Fruit fly (Drosophila melanogaster) whole organism, wandering third instar larva: Measurements from ENCODE around the gene Phs.

ENCODE experiments used
- Abd-B ChIP-seq: fragments of >200 bp; optimal IDR thresholded peaks from 2 replicates; lab custom pipeline; 2017; ENCODE audit warnings: missing biosample characterization, missing genetic modification characterization
- CG32264 ChIP-seq: fragments of 200-800 bp; sonication (Bioruptor generic); optimal IDR thresholded peaks from 2 replicates; lab custom pipeline; 2016; ENCODE audit warnings: missing biosample characterization, missing genetic modification characterization
- CrebA ChIP-seq: fragments of 200-800 bp; sonication (Bioruptor generic); optimal IDR thresholded peaks from 2 replicates; lab custom pipeline; 2016; ENCODE audit warnings: missing biosample characterization, mild to moderate bottlenecking, missing genetic modification characterization, borderline replicate concordance
- Dfd ChIP-seq: fragments of >200 bp; optimal IDR thresholded peaks from 2 replicates; lab custom pipeline; 2017; ENCODE audit warnings: missing biosample characterization, missing genetic modification characterization
- Dif ChIP-seq: fragments of 200-275, 200-300 bp; sonication (Bioruptor generic); optimal IDR thresholded peaks from 2 replicates; lab custom pipeline; 2018; ENCODE audit warnings: missing biosample characterization, missing genetic modification characterization; ENCODE audit not compliant: partially characterized antibody
- Hnf4 ChIP-seq: fragments of 200-800 bp; sonication (Bioruptor generic); optimal IDR thresholded peaks from 2 replicates; lab custom pipeline; 2016; ENCODE audit warnings: missing biosample characterization, mild to moderate bottlenecking, missing genetic modification characterization
- Hr83 ChIP-seq: fragments of 200-300 bp; sonication (Bioruptor generic); optimal IDR thresholded peaks from 2 replicates; lab custom pipeline; 2016; ENCODE audit warnings: missing biosample characterization, mild to moderate bottlenecking, missing genetic modification characterization, moderate library complexity; ENCODE audit not compliant: poor library complexity, severe bottlenecking
- Jra ChIP-seq: sonication (Bioruptor generic); optimal IDR thresholded peaks from 2 replicates; lab custom pipeline; 2016; ENCODE audit warnings: missing biosample characterization, missing genetic modification characterization
- Mio ChIP-seq: sonication (Bioruptor generic); optimal IDR thresholded peaks from 2 replicates; lab custom pipeline; 2016; ENCODE audit warnings: missing biosample characterization, missing genetic modification characterization
- Myc ChIP-seq: fragments of >200 bp; optimal IDR thresholded peaks from 2 replicates; lab custom pipeline; 2017
- OdsH ChIP-seq: fragments of 200-800 bp; sonication (Bioruptor generic); optimal IDR thresholded peaks from 2 replicates; lab custom pipeline; 2016; ENCODE audit warnings: missing biosample characterization, mild to moderate bottlenecking, missing genetic modification characterization
- Rel ChIP-seq, 2 experiments: fragments of 200-800 bp; sonication (Bioruptor generic) in 1 of 2; optimal IDR thresholded peaks; 2 replicates in 1 of 2; 3 replicates in 1 of 2; lab custom pipeline; 2016 to 2019; ENCODE audit warnings: mild to moderate bottlenecking in 2 of 2, missing biosample characterization in 2 of 2, missing genetic modification characterization in 2 of 2, moderate library complexity in 1 of 2
- Sp1 ChIP-seq: fragments of 200-800 bp; sonication (Bioruptor generic); optimal IDR thresholded peaks from 3 replicates; lab custom pipeline; 2019; ENCODE audit warnings: missing biosample characterization, mild to moderate bottlenecking, missing genetic modification characterization, moderate library complexity
- Vsx2 ChIP-seq: fragments of 200-300, 225-300 bp; sonication (Bioruptor generic); optimal IDR thresholded peaks from 2 replicates; lab custom pipeline; 2018; ENCODE audit warnings: missing biosample characterization, missing genetic modification characterization; ENCODE audit not compliant: partially characterized antibody
- br ChIP-seq: fragments of 200-800 bp; sonication (Bioruptor generic); optimal IDR thresholded peaks from 2 replicates; lab custom pipeline; 2016; ENCODE audit warnings: missing biosample characterization, missing genetic modification characterization
- brk ChIP-seq: fragments of 200-800 bp; sonication (Bioruptor generic); optimal IDR thresholded peaks from 2 replicates; lab custom pipeline; 2016; ENCODE audit warnings: missing biosample characterization, mild to moderate bottlenecking, missing genetic modification characterization
- dsf ChIP-seq: sonication (Bioruptor generic); optimal IDR thresholded peaks from 2 replicates; lab custom pipeline; 2016; ENCODE audit warnings: missing biosample characterization, missing genetic modification characterization, borderline replicate concordance
- fru ChIP-seq: fragments of 200-800 bp; sonication (Bioruptor generic); optimal IDR thresholded peaks from 3 replicates; lab custom pipeline; 2016; ENCODE audit warnings: missing biosample characterization, mild to moderate bottlenecking, missing genetic modification characterization
- h ChIP-seq: fragments of 200-800 bp; sonication (Bioruptor generic); optimal IDR thresholded peaks from 3 replicates; lab custom pipeline; 2016; ENCODE audit warnings: missing biosample characterization, mild to moderate bottlenecking, missing genetic modification characterization
- jim ChIP-seq: fragments of 175-275, 200-325 bp; sonication (Bioruptor generic); optimal IDR thresholded peaks from 2 replicates; lab custom pipeline; 2016; ENCODE audit warnings: missing biosample characterization, mild to moderate bottlenecking, missing genetic modification characterization
- lola ChIP-seq: fragments of >200 bp; optimal IDR thresholded peaks from 2 replicates; lab custom pipeline; 2017; ENCODE audit warnings: missing biosample characterization, missing genetic modification characterization
- pan ChIP-seq: fragments of >200 bp; optimal IDR thresholded peaks from 2 replicates; lab custom pipeline; 2017
- psq ChIP-seq: fragments of 200-800 bp; sonication (Bioruptor generic); optimal IDR thresholded peaks from 3 replicates; lab custom pipeline; 2017; ENCODE audit warnings: missing biosample characterization, mild to moderate bottlenecking, missing genetic modification characterization, moderate library complexity
- rgr ChIP-seq: fragments of 200-800 bp; sonication (Bioruptor generic); optimal IDR thresholded peaks from 3 replicates; lab custom pipeline; 2016; ENCODE audit warnings: missing biosample characterization, mild to moderate bottlenecking, missing genetic modification characterization
- sage ChIP-seq: fragments of 200-800 bp; sonication (Bioruptor generic); optimal IDR thresholded peaks from 2 replicates; lab custom pipeline; 2016; ENCODE audit warnings: missing biosample characterization, mild to moderate bottlenecking, missing genetic modification characterization
- sv ChIP-seq: fragments of 200-800 bp; sonication (Bioruptor generic); optimal IDR thresholded peaks from 3 replicates; lab custom pipeline; 2016; ENCODE audit warnings: missing biosample characterization, missing genetic modification characterization
- tai ChIP-seq: sonication (Bioruptor generic); optimal IDR thresholded peaks from 2 replicates; lab custom pipeline; 2016; ENCODE audit warnings: missing biosample characterization, missing genetic modification characterization
- woc ChIP-seq: sonication (Bioruptor generic); optimal IDR thresholded peaks from 2 replicates; lab custom pipeline; 2016; ENCODE audit warnings: missing biosample characterization, mild to moderate bottlenecking, missing genetic modification characterization

Phs gene

dm6 chr3L:15595175-15595724 is 24.5 kb upstream of the Phs start:
- TF ChIP-seq Sp1 (GFP tag; lab: Kevin White, UChicago) (no peak), br (GFP tag; lab: Kevin White, UChicago) (no peak), Mio (GFP tag; lab: Kevin White, UChicago) (no peak), brk (GFP tag; lab: Kevin White, UChicago) (no peak), Dif (no peak), Hr83 (GFP tag; lab: Kevin White, UChicago) (no peak), dsf (no peak), Hnf4 (GFP tag; lab: Kevin White, UChicago) (no peak), Abd-B (GFP tag; lab: Kevin White, UChicago) (no peak), fru (GFP tag; lab: Kevin White, UChicago) (no peak), lola (GFP tag; lab: Kevin White, UChicago) (no peak)

dm6 chr3L:15595980-15596379 is 23.7 kb upstream of the Phs start:
- TF ChIP-seq Hnf4 (GFP tag; lab: Kevin White, UChicago) (no peak), br (GFP tag; lab: Kevin White, UChicago) (no peak), Jra (no peak), lola (GFP tag; lab: Kevin White, UChicago) (no peak)

- TF ChIP-seq CG32264 (GFP tag; lab: Kevin White, UChicago) = no peak
- TF ChIP-seq Dfd = no peak
- TF ChIP-seq jim (GFP tag; lab: Kevin White, UChicago) = no peak
- no peak for TF ChIP-seq psq (GFP tag; lab: Kevin White, UChicago)
- no peak for TF ChIP-seq sage (GFP tag; lab: Kevin White, UChicago)
- TF ChIP-seq woc (GFP tag; lab: Kevin White, UChicago) = no peak
- peak; percentile 12 for TF ChIP-seq h (GFP tag; lab: Kevin White, UChicago)
- TF ChIP-seq tai = no peak
- TF ChIP-seq Rel (GFP tag; optimal IDR thresholded peaks at IDR 0.05; lab: Kevin White, UChicago) = no peak
- peak; percentile 63 for TF ChIP-seq Rel (tag; optimal IDR thresholded peaks at IDR 0.05; lab: Kevin White, UChicago)
- TF ChIP-seq CrebA (GFP tag; lab: Kevin White, UChicago) = no peak
- TF ChIP-seq Sp1 (GFP tag; lab: Kevin White, UChicago) = peak; percentile 17
- TF ChIP-seq rgr (GFP tag; lab: Kevin White, UChicago) = peak; percentile 17
- TF ChIP-seq OdsH (GFP tag; lab: Kevin White, UChicago) = no peak
Measured at dm6 chr3L:15597037-15597785, 22.5 kb upstream of the Phs start.

dm6 chr3L:15597945-15598344 is 21.8 kb upstream of the Phs start:
- TF ChIP-seq Jra (no peak), CrebA (GFP tag; lab: Kevin White, UChicago) (no peak), Hnf4 (GFP tag; lab: Kevin White, UChicago) (no peak)

- no peak for TF ChIP-seq psq (GFP tag; lab: Kevin White, UChicago)
- no peak for TF ChIP-seq Vsx2 (GFP tag; lab: Kevin White, UChicago)
- no peak for TF ChIP-seq jim (GFP tag; lab: Kevin White, UChicago)
- no peak for TF ChIP-seq fru (GFP tag; lab: Kevin White, UChicago)
- TF ChIP-seq CG32264 (GFP tag; lab: Kevin White, UChicago) = no peak
- TF ChIP-seq Rel (GFP tag; optimal IDR thresholded peaks at IDR 0.05; lab: Kevin White, UChicago) = no peak
- TF ChIP-seq Rel (tag; optimal IDR thresholded peaks at IDR 0.05; lab: Kevin White, UChicago) = no peak
- TF ChIP-seq br (GFP tag; lab: Kevin White, UChicago) = no peak
- TF ChIP-seq brk (GFP tag; lab: Kevin White, UChicago) = no peak
- no peak for TF ChIP-seq CrebA (GFP tag; lab: Kevin White, UChicago)
- no peak for TF ChIP-seq Myc (lab: Kevin White, UChicago)
- no peak for TF ChIP-seq OdsH (GFP tag; lab: Kevin White, UChicago)
- TF ChIP-seq pan (lab: Kevin White, UChicago) = no peak
- TF ChIP-seq sv (GFP tag; lab: Kevin White, UChicago) = no peak
Measured at dm6 chr3L:15599190-15599589, 20.5 kb upstream of the Phs start.
